Worm (Caenorhabditis elegans) whole organism, midembryonic: ENCODE measurements around the gene eral-1.

ENCODE experiments used
- T22C8.4 ChIP-seq: fragments of 200-800 bp; sonication (Bioruptor generic); IDR thresholded peaks from 2 replicates; pipeline ENCODE4 v1.3.6; 2022; ENCODE audit warnings: missing genetic modification characterization, missing compliant biosample characterization
- cog-1 ChIP-seq: sonication (generic microtip); optimal IDR thresholded peaks from 2 replicates; lab custom pipeline; 2016; ENCODE audit warnings: missing genetic modification characterization, missing compliant biosample characterization
- flt-1 ChIP-seq: fragments of 200-800 bp; sonication (Bioruptor generic); IDR thresholded peaks from 2 replicates; pipeline ENCODE4 v1.3.6; 2022; ENCODE audit warnings: missing genetic modification characterization, missing compliant biosample characterization
- klf-2 ChIP-seq: fragments of 200-800 bp; sonication (Bioruptor generic); conservative IDR thresholded peaks from 2 replicates; pipeline ENCODE4 v1.3.6; 2022; ENCODE audit warnings: missing genetic modification reagents, missing genetic modification characterization, missing compliant biosample characterization
- med-1 ChIP-seq: sonication (generic microtip); optimal IDR thresholded peaks from 2 replicates; lab custom pipeline; 2017; ENCODE audit warnings: missing genetic modification characterization, mild to moderate bottlenecking, missing compliant biosample characterization, antibody characterized with exemption, missing genetic modification reagents; ENCODE audit not compliant: insufficient read depth
- ref-1 ChIP-seq: fragments of 200-800 bp; sonication (Bioruptor generic); conservative IDR thresholded peaks from 2 replicates; pipeline ENCODE4 v1.3.6; 2022; ENCODE audit warnings: missing genetic modification reagents, missing genetic modification characterization, missing compliant biosample characterization
- tab-1 ChIP-seq: fragments of 200-800 bp; sonication (Bioruptor generic); IDR thresholded peaks from 2 replicates; pipeline ENCODE4 v1.3.6; 2022; ENCODE audit warnings: missing genetic modification characterization, missing compliant biosample characterization
- ztf-23 ChIP-seq: fragments of 200-800 bp; sonication (Bioruptor generic); IDR thresholded peaks from 2 replicates; pipeline ENCODE4 v1.3.6; 2022; ENCODE audit warnings: missing genetic modification reagents, missing genetic modification characterization, missing compliant biosample characterization
- ztf-29 ChIP-seq: fragments of 200-800 bp; sonication (Bioruptor generic); IDR thresholded peaks from 2 replicates; pipeline ENCODE4 v1.3.6; 2022; ENCODE audit warnings: missing genetic modification reagents, missing genetic modification characterization, missing compliant biosample characterization

eral-1 gene

DNA sequence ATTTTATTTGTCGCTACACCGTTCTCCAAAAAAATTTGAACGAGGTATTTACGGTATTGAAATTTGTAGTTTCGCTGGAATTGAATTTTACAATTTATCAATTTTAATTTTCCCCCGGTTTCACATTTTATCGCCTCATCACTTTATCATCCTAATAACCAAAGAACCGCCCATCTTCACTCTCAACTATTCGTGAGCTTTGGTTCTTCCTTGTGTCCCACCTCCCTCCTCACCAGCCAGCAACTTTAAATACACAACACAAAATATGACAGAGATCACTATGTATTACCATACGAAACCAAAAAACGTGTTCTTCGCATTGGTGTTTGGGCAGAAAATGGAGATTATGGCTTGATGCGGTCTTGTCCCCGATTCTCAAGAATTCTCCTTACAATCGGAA is 14.5 kb upstream of the eral-1 start:
- no peak for TF ChIP-seq tab-1
- TF ChIP-seq cog-1 (tag; lab: Kevin White, UChicago), result no peak
- TF ChIP-seq med-1 (GFP tag; lab: Kevin White, UChicago), result no peak
- no peak for TF ChIP-seq flt-1 (GFP tag; lab: Robert Waterston, UW)
- no peak for TF ChIP-seq ref-1 (GFP tag; lab: Robert Waterston, UW)
- TF ChIP-seq ztf-29 (GFP tag; lab: Robert Waterston, UW), result no peak
- no peak for TF ChIP-seq klf-2 (GFP tag; lab: Robert Waterston, UW)
- TF ChIP-seq ztf-23, result no peak
- no peak for TF ChIP-seq T22C8.4

ce11 chrII:9603419-9603818 is 13.9 kb upstream of the eral-1 start:
- TF ChIP-seq flt-1 (GFP tag; lab: Robert Waterston, UW) (no peak), ztf-29 (GFP tag; lab: Robert Waterston, UW) (no peak), tab-1 (no peak), klf-2 (GFP tag; lab: Robert Waterston, UW) (no peak), cog-1 (tag; lab: Kevin White, UChicago) (peak; percentile 69), ztf-23 (no peak), T22C8.4 (no peak)

DNA sequence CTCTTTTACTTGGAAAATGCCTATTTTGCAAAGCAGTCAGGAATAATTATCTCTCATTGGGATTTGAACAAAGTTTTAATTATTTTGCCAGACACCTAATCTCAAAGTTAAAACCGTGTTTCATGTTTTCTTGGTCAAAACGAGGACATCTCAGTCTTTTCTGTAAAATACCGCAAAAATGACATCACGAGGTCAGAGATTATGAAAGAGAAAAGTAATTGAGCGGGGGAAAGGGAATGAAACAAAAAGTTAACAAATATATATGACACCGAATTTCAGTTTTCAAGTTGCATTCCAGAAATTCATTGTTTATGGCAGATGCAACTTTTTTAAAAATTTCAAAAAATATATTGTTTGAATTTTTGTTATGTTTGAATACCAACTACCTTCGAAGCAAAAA is 13.0 kb upstream of the eral-1 start:
- no peak for TF ChIP-seq flt-1 (GFP tag; lab: Robert Waterston, UW)
- TF ChIP-seq klf-2 (GFP tag; lab: Robert Waterston, UW), result no peak
- no peak for TF ChIP-seq ztf-23
- no peak for TF ChIP-seq T22C8.4
- TF ChIP-seq tab-1, result no peak
- no peak for TF ChIP-seq cog-1 (tag; lab: Kevin White, UChicago)

DNA sequence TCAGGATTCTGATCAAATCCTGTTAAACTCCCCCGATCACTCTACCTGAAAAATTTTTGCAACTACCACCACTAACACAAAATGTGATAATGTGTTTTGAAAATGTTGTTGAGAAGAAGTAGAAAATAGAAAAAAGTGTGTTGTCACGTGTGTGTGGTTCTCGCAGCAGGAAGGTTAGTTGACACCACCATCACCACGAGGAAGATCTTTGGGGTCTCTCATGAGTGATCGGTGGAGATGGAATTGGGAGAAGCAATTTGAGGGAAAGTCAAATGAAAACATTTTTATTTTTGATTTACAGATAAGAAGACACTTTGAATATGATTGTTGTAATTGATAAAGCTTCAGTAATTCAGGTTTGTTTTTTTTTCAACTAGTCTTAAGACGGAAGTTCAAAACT is 12.1 kb upstream of the eral-1 start:
- TF ChIP-seq cog-1 (tag; lab: Kevin White, UChicago) (no peak), ref-1 (GFP tag; lab: Robert Waterston, UW) (no peak), klf-2 (GFP tag; lab: Robert Waterston, UW) (no peak), med-1 (GFP tag; lab: Kevin White, UChicago) (no peak), flt-1 (GFP tag; lab: Robert Waterston, UW) (no peak), ztf-29 (GFP tag; lab: Robert Waterston, UW) (no peak), T22C8.4 (no peak), tab-1 (no peak), ztf-23 (no peak)

- TF ChIP-seq flt-1 (GFP tag; lab: Robert Waterston, UW) (no peak), klf-2 (GFP tag; lab: Robert Waterston, UW) (no peak), cog-1 (tag; lab: Kevin White, UChicago) (no peak), ztf-29 (GFP tag; lab: Robert Waterston, UW) (no peak), ztf-23 (no peak), T22C8.4 (no peak), med-1 (GFP tag; lab: Kevin White, UChicago) (no peak), tab-1 (no peak), ref-1 (GFP tag; lab: Robert Waterston, UW) (no peak)
Observed at ce11 chrII:9601069-9601468, 11.5 kb upstream of the eral-1 start.

DNA sequence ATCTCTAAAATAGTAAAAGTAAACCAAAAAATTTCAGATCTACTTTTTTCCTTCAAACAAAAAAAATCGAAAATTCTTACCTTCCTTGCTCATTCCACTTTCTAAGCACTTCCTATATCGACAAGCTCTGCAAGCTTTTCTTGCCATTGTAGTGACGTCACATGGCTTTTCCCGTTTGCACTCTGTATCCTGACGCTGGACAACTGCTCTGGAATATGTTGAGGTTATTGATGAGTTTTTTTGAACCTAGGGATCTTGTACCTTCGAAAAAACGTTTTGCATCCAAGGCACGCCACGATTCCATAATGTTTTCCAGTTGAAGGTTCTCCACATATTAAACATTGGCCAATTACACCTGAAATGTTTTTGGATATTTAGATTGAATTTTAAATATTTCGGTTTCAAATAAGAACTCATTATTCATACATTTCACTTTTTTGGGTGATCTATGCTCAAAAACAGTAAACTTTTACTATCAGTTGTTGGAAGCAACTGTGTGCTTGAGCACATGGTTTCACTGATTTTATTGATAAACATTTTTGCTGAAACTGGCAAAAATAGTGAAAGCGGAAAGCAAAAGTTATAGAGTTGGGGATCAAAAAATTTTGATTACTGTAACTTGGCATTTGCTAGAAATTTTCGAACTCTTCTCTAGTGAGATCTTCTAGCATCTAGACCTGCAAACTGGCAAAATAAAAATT is 10.6 kb upstream of the eral-1 start:
- TF ChIP-seq med-1 (GFP tag; lab: Kevin White, UChicago), result no peak
- TF ChIP-seq ztf-23, result no peak
- TF ChIP-seq klf-2 (GFP tag; lab: Robert Waterston, UW), result no peak

DNA sequence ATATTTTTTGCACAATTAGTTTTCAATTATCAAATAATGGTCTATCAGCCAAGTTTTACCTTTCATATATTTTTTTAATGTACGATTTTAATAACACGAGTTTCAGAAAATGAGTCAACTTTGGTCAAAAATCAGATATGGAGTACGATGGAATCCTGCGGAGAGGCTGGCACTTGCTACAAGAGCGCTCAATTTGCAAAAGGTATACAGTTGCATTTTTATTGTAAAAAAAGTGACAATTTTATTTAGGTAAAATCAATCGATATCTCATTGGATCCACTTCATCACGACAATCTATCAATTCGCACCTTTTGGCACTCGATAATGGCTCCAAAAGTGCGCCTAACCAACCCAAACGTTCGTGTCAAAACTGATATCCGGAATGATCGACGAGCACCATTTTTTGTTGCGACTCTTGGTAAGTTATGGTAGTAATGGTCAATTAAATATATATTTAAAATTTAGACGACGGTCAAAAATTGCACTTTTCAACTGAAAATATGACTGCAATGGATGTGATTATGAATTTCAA is 8.0 kb upstream of the eral-1 start, which contains the start of gene mrpl-53:
Gene mrpl-53 (plus strand): TSS at position 107 of the 532 bp plus-strand sequence.
- TF ChIP-seq T22C8.4, result no peak
- no peak for TF ChIP-seq ztf-23
- TF ChIP-seq cog-1 (tag; lab: Kevin White, UChicago), result no peak
- no peak for TF ChIP-seq tab-1
- no peak for TF ChIP-seq med-1 (GFP tag; lab: Kevin White, UChicago)
- no peak for TF ChIP-seq ztf-29 (GFP tag; lab: Robert Waterston, UW)
- no peak for TF ChIP-seq ref-1 (GFP tag; lab: Robert Waterston, UW)
- TF ChIP-seq flt-1 (GFP tag; lab: Robert Waterston, UW), result no peak
- TF ChIP-seq klf-2 (GFP tag; lab: Robert Waterston, UW), result no peak

DNA sequence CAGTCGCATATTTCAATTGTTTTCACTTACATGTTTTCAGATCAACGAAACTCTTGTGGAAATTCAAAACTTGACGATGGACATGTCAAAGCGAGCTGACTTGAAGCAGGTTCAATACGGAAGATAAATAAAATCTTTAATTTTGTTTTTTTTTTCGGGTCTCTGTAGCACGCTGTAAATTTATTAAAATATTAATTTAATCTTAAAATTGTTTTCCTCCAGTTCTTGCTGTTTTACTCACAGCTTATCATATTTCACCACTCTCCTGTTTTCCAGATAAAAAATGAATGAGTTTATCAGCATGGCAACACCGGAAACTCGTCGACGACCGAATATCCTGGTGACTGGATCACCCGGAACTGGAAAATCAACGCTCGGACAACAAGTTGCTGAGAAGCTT is 6.8 kb upstream of the eral-1 start, which contains the start of gene E02H1.6:
Gene E02H1.6 (plus strand): TSS at position 301 of the 400 bp plus-strand sequence.
- TF ChIP-seq klf-2 (GFP tag; lab: Robert Waterston, UW) (no peak), tab-1 (no peak), ztf-29 (GFP tag; lab: Robert Waterston, UW) (no peak), cog-1 (tag; lab: Kevin White, UChicago) (no peak), med-1 (GFP tag; lab: Kevin White, UChicago) (no peak), T22C8.4 (no peak)

DNA sequence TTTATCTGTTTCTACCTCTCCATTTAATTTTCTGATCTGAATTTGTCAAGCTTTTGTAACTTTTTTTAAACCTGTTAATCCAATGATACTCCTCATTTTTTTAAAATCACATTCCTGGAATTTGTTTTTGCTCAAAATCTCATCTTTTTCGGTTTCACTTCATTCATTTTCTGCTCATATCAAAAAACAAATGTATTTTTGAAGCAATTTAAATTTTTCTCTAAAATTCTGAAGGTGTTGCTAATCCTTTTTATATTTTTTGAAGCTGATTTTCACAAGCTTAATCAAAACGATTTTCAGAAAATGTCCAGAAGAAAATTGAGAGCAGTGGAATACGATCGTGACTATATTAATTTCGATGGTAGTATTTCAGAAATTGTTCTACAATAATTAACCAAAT is 5.4 kb upstream of the eral-1 start, which contains the start of gene E02H1.5:
Gene E02H1.5 (plus strand): TSS at position 301 of the 400 bp plus-strand sequence.
- no peak for TF ChIP-seq ztf-29 (GFP tag; lab: Robert Waterston, UW)
- no peak for TF ChIP-seq klf-2 (GFP tag; lab: Robert Waterston, UW)
- TF ChIP-seq med-1 (GFP tag; lab: Kevin White, UChicago), result no peak
- TF ChIP-seq T22C8.4, result no peak
- TF ChIP-seq cog-1 (tag; lab: Kevin White, UChicago), result no peak
- no peak for TF ChIP-seq ref-1 (GFP tag; lab: Robert Waterston, UW)
- no peak for TF ChIP-seq tab-1
- no peak for TF ChIP-seq flt-1 (GFP tag; lab: Robert Waterston, UW)
- TF ChIP-seq ztf-23, result no peak

DNA sequence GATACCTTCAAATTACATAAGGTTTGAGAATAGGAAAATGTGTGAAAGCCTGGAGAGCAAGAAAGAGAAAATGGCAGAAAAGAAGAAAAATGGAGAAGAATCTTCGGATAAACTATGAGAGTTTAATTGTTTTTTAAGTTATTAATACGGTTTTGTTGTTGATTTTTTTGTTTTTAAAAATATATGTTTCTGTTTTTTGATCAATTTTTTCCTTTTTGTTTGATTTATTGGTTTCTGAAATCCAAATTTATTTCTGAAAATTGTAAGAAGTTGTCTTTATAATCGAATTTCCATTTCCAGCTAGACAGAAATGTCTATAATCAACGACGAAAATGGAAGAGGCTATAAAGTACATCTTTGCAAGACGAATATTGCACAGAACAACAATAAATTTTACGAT is 3.2 kb upstream of the eral-1 start, which contains the start of gene parp-2:
Gene parp-2 (plus strand): TSS at position 301 of the 400 bp plus-strand sequence.
- TF ChIP-seq ref-1 (GFP tag; lab: Robert Waterston, UW) (no peak), T22C8.4 (no peak), med-1 (GFP tag; lab: Kevin White, UChicago) (no peak), klf-2 (GFP tag; lab: Robert Waterston, UW) (no peak), ztf-29 (GFP tag; lab: Robert Waterston, UW) (no peak), cog-1 (tag; lab: Kevin White, UChicago) (no peak), ztf-23 (no peak), tab-1 (no peak), flt-1 (GFP tag; lab: Robert Waterston, UW) (no peak)
